Worm (Caenorhabditis elegans): ENCODE data around the gene aakb-2.

DNA sequence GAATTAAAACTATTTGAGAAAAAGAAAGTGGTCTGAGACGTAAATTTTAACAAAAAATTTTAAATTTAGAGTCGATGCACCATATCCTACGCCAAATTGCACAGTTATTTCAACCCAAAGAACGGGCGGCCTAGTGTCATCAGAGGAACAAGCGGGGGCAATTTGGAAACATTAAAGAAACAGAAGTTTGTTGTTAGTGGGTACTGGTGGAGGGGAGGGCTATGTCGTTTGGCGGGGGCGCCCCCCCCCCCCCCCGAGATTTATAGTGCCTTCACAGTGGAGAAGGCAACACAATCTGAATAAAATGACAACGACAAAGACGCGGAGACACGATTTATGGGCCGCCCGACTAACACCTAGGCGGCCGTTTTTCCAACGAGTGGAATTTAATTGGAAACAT is 30.1 kb upstream of the aakb-2 start:
- TF ChIP-seq fkh-10 (GFP tag; optimal IDR thresholded peaks at IDR 0.05) (no peak), ztf-4 (tag; optimal IDR thresholded peaks at IDR 0.05) (no peak), aly-2 (tag; optimal IDR thresholded peaks at IDR 0.05) (no peak), nhr-237 (tag; optimal IDR thresholded peaks at IDR 0.05) (no peak), ama-1 (optimal IDR thresholded peaks at IDR 0.05) (no peak), lin-15B (tag; optimal IDR thresholded peaks at IDR 0.05) (no peak), nhr-77 (tag; optimal IDR thresholded peaks at IDR 0.05) (no peak), ceh-9 (tag; optimal IDR thresholded peaks at IDR 0.05) (no peak), skn-1 (tag; optimal IDR thresholded peaks at IDR 0.05) (no peak), ceh-16 (tag; optimal IDR thresholded peaks at IDR 0.05) (no peak), pqm-1 (tag; optimal IDR thresholded peaks at IDR 0.05) (no peak), nhr-25 (tag; optimal IDR thresholded peaks at IDR 0.05) (no peak), nhr-28 (tag; optimal IDR thresholded peaks at IDR 0.05) (no peak), tbx-2 (tag; optimal IDR thresholded peaks at IDR 0.05) (no peak)
